Worm (Caenorhabditis elegans): Measurements from ENCODE around the gene C25F6.8.
A peak's percentile ranks its signal among the peaks of the same experiment; 100 is the strongest.

Gene C25F6.8

ce11 chrX:5467820-5468270 lies 19.8 kb downstream of the C25F6.8 start, which contains the start of gene dpyd-1:
Gene dpyd-1 (plus strand): TSS chrX:5467870.
- no peak for TF ChIP-seq sea-2 (GFP tag; optimal IDR thresholded peaks at IDR 0.05)
- TF ChIP-seq ztf-11 (tag; optimal IDR thresholded peaks at IDR 0.05), result no peak
- TF ChIP-seq pqm-1 (tag; optimal IDR thresholded peaks at IDR 0.05), result peak; percentile 78
- no peak for TF ChIP-seq ama-1 (optimal IDR thresholded peaks at IDR 0.05)
- TF ChIP-seq elt-2 (tag; optimal IDR thresholded peaks at IDR 0.05), result peak; percentile 85
- peak; percentile 44 for TF ChIP-seq mml-1 (tag; optimal IDR thresholded peaks at IDR 0.05)
- TF ChIP-seq nhr-76 (tag; optimal IDR thresholded peaks at IDR 0.05), result no peak
- TF ChIP-seq pha-4 (tag; optimal IDR thresholded peaks at IDR 0.05), result peak; percentile 46
- peak; percentile 57 for TF ChIP-seq mdl-1 (tag; optimal IDR thresholded peaks at IDR 0.05)
- peak; percentile 36 for TF ChIP-seq nhr-25 (tag; optimal IDR thresholded peaks at IDR 0.05)

- TF ChIP-seq elt-1 (tag; optimal IDR thresholded peaks at IDR 0.05), result peak; percentile 64
- TF ChIP-seq nhr-25 (tag; optimal IDR thresholded peaks at IDR 0.05), result peak; percentile 46
- no peak for TF ChIP-seq nhr-67 (tag; optimal IDR thresholded peaks at IDR 0.05)
- TF ChIP-seq zag-1 (tag; optimal IDR thresholded peaks at IDR 0.05), result no peak
- no peak for TF ChIP-seq egl-5 (tag; optimal IDR thresholded peaks at IDR 0.05)
- no peak for TF ChIP-seq mdl-1 (tag; optimal IDR thresholded peaks at IDR 0.05)
These were observed 22.2 kb downstream of the C25F6.8 start for ce11 chrX:5470111-5470745.

ce11 chrX:5475164-5475576 lies 27.1 kb downstream of the C25F6.8 start:
- TF ChIP-seq hmg-11 (tag; optimal IDR thresholded peaks at IDR 0.05) (peak; percentile 45), pha-4 (tag; optimal IDR thresholded peaks at IDR 0.05) (peak; percentile 82), mdl-1 (tag; optimal IDR thresholded peaks at IDR 0.05) (no peak), nhr-76 (tag; optimal IDR thresholded peaks at IDR 0.05) (no peak), R02D3.7 (tag; optimal IDR thresholded peaks at IDR 0.05) (no peak), ceh-28 (tag; optimal IDR thresholded peaks at IDR 0.05) (peak; percentile 65), nhr-25 (tag; optimal IDR thresholded peaks at IDR 0.05) (peak; percentile 99), lin-15B (tag; optimal IDR thresholded peaks at IDR 0.05) (peak; percentile 16), ceh-9 (tag; optimal IDR thresholded peaks at IDR 0.05) (no peak), eor-1 (tag; optimal IDR thresholded peaks at IDR 0.05) (no peak), mml-1 (tag; optimal IDR thresholded peaks at IDR 0.05) (no peak), lin-39 (tag; optimal IDR thresholded peaks at IDR 0.05) (peak; percentile 55), nhr-11 (tag; optimal IDR thresholded peaks at IDR 0.05) (no peak), egl-5 (tag; optimal IDR thresholded peaks at IDR 0.05) (no peak), elt-2 (tag; optimal IDR thresholded peaks at IDR 0.05) (peak; percentile 67), jun-1 (tag; optimal IDR thresholded peaks at IDR 0.05) (peak; percentile 79), fos-1 (tag; optimal IDR thresholded peaks at IDR 0.05) (no peak), lsy-12 (tag; optimal IDR thresholded peaks at IDR 0.05) (peak; percentile 7), nhr-77 (tag; optimal IDR thresholded peaks at IDR 0.05) (no peak), snpc-4 (tag; optimal IDR thresholded peaks at IDR 0.05) (no peak), egl-27 (tag; optimal IDR thresholded peaks at IDR 0.05) (peak; percentile 47), ceh-82 (tag; optimal IDR thresholded peaks at IDR 0.05) (no peak), elt-1 (tag; optimal IDR thresholded peaks at IDR 0.05) (peak; percentile 9), unc-62 (GFP tag; optimal IDR thresholded peaks at IDR 0.05) (no peak), nhr-43 (tag; optimal IDR thresholded peaks at IDR 0.05; ENCODE audit: poor library complexity, severe bottlenecking) (peak; percentile 60), tbx-2 (tag; optimal IDR thresholded peaks at IDR 0.05) (peak; percentile 35), pqm-1 (tag; optimal IDR thresholded peaks at IDR 0.05) (peak; percentile 48), nfya-1 (tag; optimal IDR thresholded peaks at IDR 0.05; ENCODE audit: insufficient read depth) (peak; percentile 67), sea-2 (GFP tag; optimal IDR thresholded peaks at IDR 0.05) (no peak), zag-1 (tag; optimal IDR thresholded peaks at IDR 0.05) (no peak), nhr-237 (tag; optimal IDR thresholded peaks at IDR 0.05) (no peak), nhr-23 (tag; optimal IDR thresholded peaks at IDR 0.05) (peak; percentile 74), ZK546.5 (tag; optimal IDR thresholded peaks at IDR 0.05) (no peak), aly-2 (tag; optimal IDR thresholded peaks at IDR 0.05) (no peak), skn-1 (tag; optimal IDR thresholded peaks at IDR 0.05) (no peak), fkh-2 (tag; optimal IDR thresholded peaks at IDR 0.05) (no peak), elt-3 (tag; optimal IDR thresholded peaks at IDR 0.05) (peak in 1 of 3 experiments; percentile 63), unc-39 (tag; optimal IDR thresholded peaks at IDR 0.05) (no peak)

All from whole organism, L3 larva.